Worm (Caenorhabditis elegans) whole organism, mixed stage, embryonic: Measurements from ENCODE around the gene bca-1.

Experiments used
- ceh-83 ChIP-seq: fragments of 200-800 bp; sonication (Bioruptor generic); optimal IDR thresholded peaks from 2 replicates; lab custom pipeline; 2018; ENCODE audit warnings: mild to moderate bottlenecking, missing genetic modification characterization, missing compliant biosample characterization
- elt-1 ChIP-seq: sonication (generic microtip); optimal IDR thresholded peaks from 2 replicates; lab custom pipeline; 2017; ENCODE audit warnings: missing genetic modification characterization, mild to moderate bottlenecking, missing compliant biosample characterization, antibody characterized with exemption, moderate library complexity, borderline replicate concordance; ENCODE audit not compliant: insufficient read depth
- lsy-2 ChIP-seq: fragments of 150-350 bp; optimal IDR thresholded peaks from 2 replicates; lab custom pipeline; 2014; ENCODE audit warnings: missing biosample characterization, missing genetic modification characterization
- nhr-12 ChIP-seq: fragments of 150-350 bp; optimal IDR thresholded peaks from 2 replicates; lab custom pipeline; 2014; ENCODE audit warnings: missing biosample characterization, missing genetic modification characterization
- nhr-28 ChIP-seq: fragments of 150-350 bp; optimal IDR thresholded peaks from 2 replicates; lab custom pipeline; 2014; ENCODE audit warnings: missing biosample characterization, missing genetic modification characterization
- pha-4 ChIP-seq: fragments of 150-350 bp; optimal IDR thresholded peaks from 2 replicates; lab custom pipeline; 2018; ENCODE audit warnings: missing biosample characterization, missing genetic modification reagents, missing genetic modification characterization
- sptf-1 ChIP-seq: sonication (generic microtip); optimal IDR thresholded peaks from 2 replicates; lab custom pipeline; 2017; ENCODE audit warnings: mild to moderate bottlenecking, missing genetic modification characterization, moderate library complexity, missing compliant biosample characterization
- unc-62 ChIP-seq: fragments of 150-350 bp; optimal IDR thresholded peaks from 2 replicates; lab custom pipeline; 2014; ENCODE audit warnings: missing biosample characterization, missing genetic modification reagents, missing genetic modification characterization
- ztf-11 ChIP-seq: fragments of 150-350 bp; optimal IDR thresholded peaks from 2 replicates; lab custom pipeline; 2014; ENCODE audit warnings: missing biosample characterization, missing genetic modification characterization

DNA sequence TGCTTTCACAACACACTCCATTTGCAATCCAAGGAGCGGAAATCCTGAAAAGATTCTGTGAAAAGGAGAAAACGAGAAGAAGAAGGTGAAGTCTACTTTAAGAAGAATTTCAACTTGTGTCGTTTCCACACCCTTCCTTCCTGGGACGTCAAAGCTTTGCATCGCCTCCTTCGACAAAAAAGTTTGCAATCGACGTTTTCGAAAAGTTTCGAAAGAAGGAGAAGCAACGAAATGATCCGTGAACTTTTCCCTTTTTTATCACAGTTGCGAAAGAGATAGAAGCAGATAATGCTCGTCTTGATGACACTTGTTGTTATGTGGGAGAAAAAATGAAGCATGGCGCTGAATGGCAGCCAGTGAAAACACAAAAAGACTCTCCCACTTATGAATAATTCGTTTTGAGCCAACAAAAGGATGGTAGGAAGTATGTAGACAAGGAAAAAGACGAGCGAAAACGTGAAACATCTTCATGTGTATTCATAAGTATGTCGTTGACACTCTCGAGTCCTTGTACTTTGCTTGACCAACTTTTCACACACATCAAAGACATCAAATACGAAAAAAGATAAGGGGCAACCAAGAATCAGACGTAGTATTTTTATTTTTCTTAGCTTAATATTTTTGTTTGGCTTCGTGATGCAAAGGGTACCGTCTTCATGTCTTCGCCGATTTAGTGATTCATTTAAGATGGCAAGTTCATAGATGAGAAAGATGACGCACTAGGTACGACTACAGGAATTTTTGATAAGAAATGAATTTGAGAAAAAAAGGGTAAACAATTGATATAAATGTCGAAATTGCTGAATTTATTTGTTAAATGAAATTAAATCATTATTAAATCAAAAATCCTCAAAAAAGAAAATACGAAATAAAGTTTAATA, 44.5 kb upstream of the bca-1 start:
- TF ChIP-seq lsy-2 (tag; lab: Kevin White, UChicago): no peak
- no peak for TF ChIP-seq elt-1
- TF ChIP-seq pha-4 (tag; lab: Kevin White, UChicago): no peak
- TF ChIP-seq sptf-1 (tag; lab: Kevin White, UChicago): no peak
- no peak for TF ChIP-seq ceh-83 (GFP tag; lab: Kevin White, UChicago)
- TF ChIP-seq ztf-11 (tag; lab: Kevin White, UChicago): no peak
- TF ChIP-seq nhr-12: no peak
- TF ChIP-seq nhr-28 (tag; lab: Kevin White, UChicago): no peak
- no peak for TF ChIP-seq unc-62
